Worm (Caenorhabditis elegans) whole organism, midembryonic: ENCODE results near the gene gur-4.

Source experiments
- T22C8.4 ChIP-seq: fragments of 200-800 bp; sonication (Bioruptor generic); IDR thresholded peaks from 2 replicates; pipeline ENCODE4 v1.3.6; 2022; ENCODE audit warnings: missing genetic modification characterization, missing compliant biosample characterization
- cog-1 ChIP-seq: sonication (generic microtip); optimal IDR thresholded peaks from 2 replicates; lab custom pipeline; 2016; ENCODE audit warnings: missing genetic modification characterization, missing compliant biosample characterization
- med-1 ChIP-seq: sonication (generic microtip); optimal IDR thresholded peaks from 2 replicates; lab custom pipeline; 2017; ENCODE audit warnings: missing genetic modification characterization, mild to moderate bottlenecking, missing compliant biosample characterization, antibody characterized with exemption, missing genetic modification reagents; ENCODE audit not compliant: insufficient read depth
- ref-1 ChIP-seq: fragments of 200-800 bp; sonication (Bioruptor generic); conservative IDR thresholded peaks from 2 replicates; pipeline ENCODE4 v1.3.6; 2022; ENCODE audit warnings: missing genetic modification reagents, missing genetic modification characterization, missing compliant biosample characterization
- tab-1 ChIP-seq: fragments of 200-800 bp; sonication (Bioruptor generic); IDR thresholded peaks from 2 replicates; pipeline ENCODE4 v1.3.6; 2022; ENCODE audit warnings: missing genetic modification characterization, missing compliant biosample characterization
- ztf-29 ChIP-seq: fragments of 200-800 bp; sonication (Bioruptor generic); IDR thresholded peaks from 2 replicates; pipeline ENCODE4 v1.3.6; 2022; ENCODE audit warnings: missing genetic modification reagents, missing genetic modification characterization, missing compliant biosample characterization

ce11 chrII:14086931-14087330 lies 17.6 kb upstream of the gur-4 start:
- TF ChIP-seq T22C8.4 (GFP tag; lab: Robert Waterston, UW) (no peak), ref-1 (GFP tag; lab: Robert Waterston, UW) (no peak), tab-1 (no peak), med-1 (GFP tag; lab: Kevin White, UChicago) (no peak), cog-1 (tag; lab: Kevin White, UChicago) (no peak), ztf-29 (no peak)
